Worm (Caenorhabditis elegans) whole organism, L2 larva: ENCODE measurements around the gene zipt-3.

Source experiments
- alr-1 ChIP-seq: fragments of 150-350 bp; optimal IDR thresholded peaks from 2 replicates; lab custom pipeline; 2014; ENCODE audit warnings: missing biosample characterization, missing genetic modification characterization
- ceh-82 ChIP-seq: fragments of 150-350 bp; optimal IDR thresholded peaks from 2 replicates; lab custom pipeline; 2014; ENCODE audit warnings: missing biosample characterization, missing genetic modification characterization
- dmd-4 ChIP-seq: sonication (generic microtip); optimal IDR thresholded peaks from 2 replicates; lab custom pipeline; 2017; ENCODE audit warnings: missing biosample characterization, missing genetic modification characterization
- egl-27 ChIP-seq: sonication (generic microtip); optimal IDR thresholded peaks from 3 replicates; lab custom pipeline; 2017; ENCODE audit warnings: missing biosample characterization, missing genetic modification reagents, missing genetic modification characterization
- elt-3 ChIP-seq: sonication (generic microtip); optimal IDR thresholded peaks from 2 replicates; lab custom pipeline; 2017; ENCODE audit warnings: missing biosample characterization, missing genetic modification characterization
- lsy-2 ChIP-seq, 2 experiments: fragments of 150-350 bp in 1 of 2; sonication (generic microtip) in 1 of 2; optimal IDR thresholded peaks; 2 replicates each; lab custom pipeline; 2014 to 2017; ENCODE audit warnings: missing biosample characterization in 2 of 2, missing genetic modification characterization in 2 of 2
- nhr-12 ChIP-seq: fragments of 150-350 bp; optimal IDR thresholded peaks from 2 replicates; lab custom pipeline; 2014; ENCODE audit warnings: missing biosample characterization, missing genetic modification characterization
- nhr-25 ChIP-seq: fragments of 150-350 bp; sonication (generic microtip); optimal IDR thresholded peaks from 3 replicates; lab custom pipeline; 2014; ENCODE audit warnings: missing biosample characterization, missing genetic modification characterization
- nhr-77 ChIP-seq: fragments of 150-350 bp; optimal IDR thresholded peaks from 2 replicates; lab custom pipeline; 2014; ENCODE audit warnings: missing biosample characterization, missing genetic modification characterization
- snpc-4 ChIP-seq: fragments of 150-350 bp; optimal IDR thresholded peaks from 2 replicates; lab custom pipeline; 2014; ENCODE audit warnings: missing biosample characterization, missing genetic modification characterization
- ztf-11 ChIP-seq: sonication (generic microtip); optimal IDR thresholded peaks from 2 replicates; lab custom pipeline; 2017; ENCODE audit warnings: missing biosample characterization, missing genetic modification characterization

ce11 chrII:5747312-5747711, 29.4 kb downstream of the zipt-3 start:
- TF ChIP-seq egl-27 (tag; lab: Kevin White, UChicago) (no peak), elt-3 (tag; lab: Kevin White, UChicago) (no peak), dmd-4 (tag; lab: Kevin White, UChicago) (no peak), nhr-12 (tag; lab: Kevin White, UChicago) (no peak), alr-1 (tag; lab: Kevin White, UChicago) (no peak), ceh-82 (tag; lab: Kevin White, UChicago) (no peak), lsy-2 (tag; optimal IDR thresholded peaks at IDR 0.05; lab: Kevin White, UChicago) (no peak), nhr-77 (no peak), ztf-11 (no peak), snpc-4 (tag; lab: Kevin White, UChicago) (no peak), nhr-25 (tag; lab: Kevin White, UChicago) (no peak)
